Fruit fly (Drosophila melanogaster) whole organism, prepupa: Measurements from ENCODE around the gene CG15019.
A peak's percentile ranks its signal among the peaks of the same experiment; 100 is the strongest.

Experiments
- Blimp-1 ChIP-seq: fragments of 200-800 bp; sonication (Bioruptor generic); optimal IDR thresholded peaks from 3 replicates; lab custom pipeline; 2017; ENCODE audit warnings: missing biosample characterization, missing genetic modification characterization, mild to moderate bottlenecking, moderate library complexity, missing genetic modification reagents
- CG10631 ChIP-seq: fragments of 200-800 bp; sonication (Bioruptor generic); optimal IDR thresholded peaks from 2 replicates; lab custom pipeline; 2016; ENCODE audit warnings: missing biosample characterization, missing genetic modification characterization
- CG10669 ChIP-seq: fragments of 200-800 bp; sonication (Bioruptor generic); optimal IDR thresholded peaks from 3 replicates; lab custom pipeline; 2018; ENCODE audit warnings: missing biosample characterization, mild to moderate bottlenecking, missing genetic modification characterization, moderate library complexity
- CG11294 ChIP-seq: fragments of 200-800 bp; sonication (Bioruptor generic); IDR thresholded peaks from 2 replicates; pipeline ENCODE4 v1.3.6; 2022; ENCODE audit warnings: missing biosample characterization, missing genetic modification characterization
- CG11762 ChIP-seq: fragments of 200-800 bp; sonication (Bioruptor generic); optimal IDR thresholded peaks from 3 replicates; lab custom pipeline; 2016; ENCODE audit warnings: missing biosample characterization, missing genetic modification characterization; ENCODE audit not compliant: insufficient read depth
- CG11902 ChIP-seq: fragments of 200-800 bp; sonication (Bioruptor generic); optimal IDR thresholded peaks from 3 replicates; lab custom pipeline; 2016; ENCODE audit warnings: missing biosample characterization, missing genetic modification characterization
- CG15336 ChIP-seq: fragments of 200-800 bp; sonication (Bioruptor generic); IDR thresholded peaks from 2 replicates; pipeline ENCODE4 v1.3.6; 2022; ENCODE audit warnings: missing biosample characterization, missing genetic modification characterization
- CG1621 ChIP-seq: fragments of 200-800 bp; sonication (Bioruptor generic); optimal IDR thresholded peaks from 3 replicates; lab custom pipeline; 2018; ENCODE audit warnings: missing biosample characterization, mild to moderate bottlenecking, missing genetic modification characterization
- CG16779 ChIP-seq: fragments of 200-800 bp; sonication (Bioruptor generic); optimal IDR thresholded peaks from 3 replicates; lab custom pipeline; 2017; ENCODE audit warnings: missing biosample characterization, mild to moderate bottlenecking, missing genetic modification characterization
- CG3032 ChIP-seq: fragments of 200-800 bp; optimal IDR thresholded peaks from 2 replicates; lab custom pipeline; 2019; ENCODE audit warnings: missing biosample characterization, mild to moderate bottlenecking, missing genetic modification characterization, moderate library complexity
- CG31627 ChIP-seq: fragments of 200-800 bp; sonication (Bioruptor generic); optimal IDR thresholded peaks from 3 replicates; lab custom pipeline; 2016; ENCODE audit warnings: missing biosample characterization, missing genetic modification characterization
- CG32006 ChIP-seq: fragments of 200-800 bp; sonication (Bioruptor generic); optimal IDR thresholded peaks from 3 replicates; lab custom pipeline; 2017; ENCODE audit warnings: missing biosample characterization, mild to moderate bottlenecking, missing genetic modification characterization
- CG34406 ChIP-seq: fragments of 200-800 bp; sonication (Bioruptor generic); optimal IDR thresholded peaks from 3 replicates; lab custom pipeline; 2016; ENCODE audit warnings: missing biosample characterization, missing genetic modification characterization
- CG3919 ChIP-seq: fragments of 200-800 bp; sonication (Bioruptor generic); optimal IDR thresholded peaks from 3 replicates; lab custom pipeline; 2016; ENCODE audit warnings: missing biosample characterization, missing genetic modification characterization
- CG4318 ChIP-seq: fragments of 200-800 bp; sonication (Bioruptor generic); optimal IDR thresholded peaks from 3 replicates; lab custom pipeline; 2017; ENCODE audit warnings: missing biosample characterization, mild to moderate bottlenecking, missing genetic modification characterization
- CG6276 ChIP-seq: fragments of 200-800 bp; sonication (Bioruptor generic); optimal IDR thresholded peaks from 2 replicates; lab custom pipeline; 2017; ENCODE audit warnings: missing biosample characterization, mild to moderate bottlenecking, missing genetic modification characterization
- CG6808 ChIP-seq: fragments of 200-800 bp; sonication (Bioruptor generic); optimal IDR thresholded peaks from 3 replicates; lab custom pipeline; 2017; ENCODE audit warnings: missing biosample characterization, missing genetic modification characterization, mild to moderate bottlenecking, moderate library complexity, missing genetic modification reagents
- CG6854 ChIP-seq: fragments of 200-800 bp; sonication (Bioruptor generic); optimal IDR thresholded peaks from 2 replicates; lab custom pipeline; 2017; ENCODE audit warnings: missing biosample characterization, mild to moderate bottlenecking, missing genetic modification characterization
- CG7368 ChIP-seq: fragments of 200-800 bp; sonication (Bioruptor generic); optimal IDR thresholded peaks from 3 replicates; lab custom pipeline; 2016; ENCODE audit warnings: missing biosample characterization, missing genetic modification characterization
- CG8119 ChIP-seq: fragments of 200-800 bp; sonication (Bioruptor generic); IDR thresholded peaks from 3 replicates; pipeline ENCODE4 v1.3.6; 2022; ENCODE audit warnings: missing biosample characterization, missing genetic modification characterization
- CG8319 ChIP-seq: fragments of 200-800 bp; sonication (Bioruptor generic); optimal IDR thresholded peaks from 3 replicates; lab custom pipeline; 2016; ENCODE audit warnings: missing biosample characterization, missing genetic modification characterization
- CG9139 ChIP-seq: fragments of 200-800 bp; sonication (Bioruptor generic); optimal IDR thresholded peaks from 3 replicates; lab custom pipeline; 2017; ENCODE audit warnings: missing biosample characterization, mild to moderate bottlenecking, missing genetic modification characterization
- Eip75B ChIP-seq: fragments of 200-800 bp; sonication (Bioruptor generic); optimal IDR thresholded peaks from 3 replicates; lab custom pipeline; 2016; ENCODE audit warnings: missing biosample characterization, missing genetic modification characterization
- Eip78C ChIP-seq: fragments of 200-800 bp; sonication (Bioruptor generic); peaks from one replicate; lab custom pipeline; 2016; ENCODE audit warnings: missing biosample characterization, missing genetic modification characterization
- Eip93F ChIP-seq: fragments of 200-800 bp; sonication (Bioruptor generic); optimal IDR thresholded peaks from 2 replicates; lab custom pipeline; 2016; ENCODE audit warnings: missing biosample characterization, mild to moderate bottlenecking, missing genetic modification characterization
- Ets96B ChIP-seq: fragments of 200-800 bp; optimal IDR thresholded peaks from 2 replicates; lab custom pipeline; 2019; ENCODE audit warnings: missing biosample characterization, mild to moderate bottlenecking, missing genetic modification characterization, moderate library complexity
- Gug ChIP-seq: fragments of 200-800 bp; sonication (Bioruptor generic); IDR thresholded peaks from 2 replicates; pipeline ENCODE4 v1.3.6; 2022; ENCODE audit warnings: missing biosample characterization, missing genetic modification characterization
- Hr39 ChIP-seq: fragments of 200-800 bp; sonication (Bioruptor generic); optimal IDR thresholded peaks from 2 replicates; lab custom pipeline; 2016; ENCODE audit warnings: missing biosample characterization, missing genetic modification characterization
- Hr4 ChIP-seq: fragments of 200-800 bp; sonication (Bioruptor generic); optimal IDR thresholded peaks from 3 replicates; lab custom pipeline; 2016; ENCODE audit warnings: missing biosample characterization, missing genetic modification characterization
- Met ChIP-seq: fragments of 200-800 bp; sonication (Bioruptor generic); optimal IDR thresholded peaks from 3 replicates; lab custom pipeline; 2016; ENCODE audit warnings: missing biosample characterization, missing genetic modification characterization
- Sox102F ChIP-seq: fragments of 200-800 bp; sonication (Bioruptor generic); optimal IDR thresholded peaks from 2 replicates; lab custom pipeline; 2016; ENCODE audit warnings: missing biosample characterization, mild to moderate bottlenecking, missing genetic modification characterization
- Sox14 ChIP-seq: fragments of 200-800 bp; sonication (Bioruptor generic); optimal IDR thresholded peaks from 3 replicates; lab custom pipeline; 2016; ENCODE audit warnings: missing biosample characterization, missing genetic modification characterization
- Sox15 ChIP-seq: fragments of 200-800 bp; sonication (Bioruptor generic); optimal IDR thresholded peaks from 3 replicates; lab custom pipeline; 2016; ENCODE audit warnings: missing biosample characterization, missing genetic modification characterization
- achi ChIP-seq: fragments of 200-800 bp; sonication (Bioruptor generic); optimal IDR thresholded peaks from 3 replicates; lab custom pipeline; 2016; ENCODE audit warnings: missing biosample characterization, missing genetic modification characterization
- acj6 ChIP-seq: fragments of 200-800 bp; sonication (Bioruptor generic); optimal IDR thresholded peaks from 3 replicates; lab custom pipeline; 2016; ENCODE audit warnings: missing biosample characterization, missing genetic modification characterization
- cyc ChIP-seq: fragments of 200-800 bp; sonication (Bioruptor generic); optimal IDR thresholded peaks from 3 replicates; lab custom pipeline; 2016; ENCODE audit warnings: missing biosample characterization, missing genetic modification characterization
- dac ChIP-seq: fragments of 200-800 bp; sonication (Bioruptor generic); optimal IDR thresholded peaks from 2 replicates; lab custom pipeline; 2017; ENCODE audit warnings: missing biosample characterization, mild to moderate bottlenecking, missing genetic modification characterization
- dsx ChIP-seq: fragments of 200-800 bp; optimal IDR thresholded peaks from 3 replicates; lab custom pipeline; 2019; ENCODE audit warnings: missing biosample characterization, mild to moderate bottlenecking, missing genetic modification characterization, moderate library complexity; ENCODE audit not compliant: poor library complexity, severe bottlenecking
- eg ChIP-seq: fragments of 200-800 bp; sonication (Bioruptor generic); IDR thresholded peaks from 3 replicates; pipeline ENCODE4 v1.3.6; 2022; ENCODE audit warnings: missing biosample characterization, missing genetic modification characterization
- esn ChIP-seq: fragments of 200-800 bp; sonication (Bioruptor generic); optimal IDR thresholded peaks from 2 replicates; lab custom pipeline; 2016; ENCODE audit warnings: missing biosample characterization, mild to moderate bottlenecking, missing genetic modification characterization, moderate library complexity
- fd59A ChIP-seq: fragments of 200-800 bp; sonication (Bioruptor generic); optimal IDR thresholded peaks from 2 replicates; lab custom pipeline; 2017; ENCODE audit warnings: missing biosample characterization, mild to moderate bottlenecking, missing genetic modification characterization, missing genetic modification reagents
- fkh ChIP-seq: fragments of 200-800 bp; sonication (Bioruptor generic); optimal IDR thresholded peaks from 3 replicates; lab custom pipeline; 2017; ENCODE audit warnings: missing biosample characterization, mild to moderate bottlenecking, missing genetic modification characterization, moderate library complexity
- lz ChIP-seq: fragments of 200-800 bp; sonication (Bioruptor generic); optimal IDR thresholded peaks from 3 replicates; lab custom pipeline; 2016; ENCODE audit warnings: missing biosample characterization, missing genetic modification characterization
- pdm3 ChIP-seq: fragments of 200-800 bp; sonication (Bioruptor generic); optimal IDR thresholded peaks from 3 replicates; lab custom pipeline; 2016; ENCODE audit warnings: missing biosample characterization, missing genetic modification characterization
- salr ChIP-seq, 2 experiments: fragments of 200-800 bp; sonication (Bioruptor generic); optimal IDR thresholded peaks; 3 replicates each; lab custom pipeline; 2016 to 2018; ENCODE audit warnings: missing biosample characterization in 2 of 2, missing genetic modification characterization in 2 of 2, mild to moderate bottlenecking in 1 of 2
- spab ChIP-seq: fragments of 200-800 bp; sonication (Bioruptor generic); optimal IDR thresholded peaks from 2 replicates; lab custom pipeline; 2017; ENCODE audit warnings: missing biosample characterization, mild to moderate bottlenecking, missing genetic modification characterization, missing genetic modification reagents
- svp ChIP-seq: fragments of 200-800 bp; sonication (Bioruptor generic); peaks from one replicate; lab custom pipeline; 2016; ENCODE audit warnings: missing biosample characterization, missing genetic modification characterization
- topi ChIP-seq: fragments of 200-800 bp; sonication (Bioruptor generic); optimal IDR thresholded peaks from 3 replicates; lab custom pipeline; 2016; ENCODE audit warnings: missing biosample characterization, missing genetic modification characterization
- vri ChIP-seq: fragments of 200-800 bp; sonication (Bioruptor generic); optimal IDR thresholded peaks from 3 replicates; lab custom pipeline; 2016; ENCODE audit warnings: missing biosample characterization, mild to moderate bottlenecking, missing genetic modification characterization

Gene CG15019

dm6 chr3L:4396372-4396771, 9.5 kb downstream of the CG15019 start:
- TF ChIP-seq CG11294 (GFP tag; lab: Robert Waterston, UW) (no peak), salr (GFP tag; optimal IDR thresholded peaks at IDR 0.05; lab: Kevin White, UChicago) (no peak), CG6854 (GFP tag; lab: Kevin White, UChicago) (no peak)

dm6 chr3L:4395501-4396073, 10.3 kb downstream of the CG15019 start:
- TF ChIP-seq Eip93F (GFP tag; lab: Kevin White, UChicago) (no peak), CG31627 (GFP tag; lab: Kevin White, UChicago) (peak; percentile 44), Sox102F (GFP tag; lab: Kevin White, UChicago) (peak; percentile 57), CG15336 (GFP tag; lab: Robert Waterston, UW) (no peak), CG3919 (peak; percentile 53), Hr4 (GFP tag; lab: Kevin White, UChicago) (peak; percentile 59), achi (GFP tag; lab: Kevin White, UChicago) (peak; percentile 52), CG7368 (GFP tag; lab: Kevin White, UChicago) (no peak), lz (GFP tag; lab: Kevin White, UChicago) (peak; percentile 47), Gug (GFP tag; lab: Robert Waterston, UW) (no peak), CG4318 (peak; percentile 66), CG3032 (tag; lab: Kevin White, UChicago) (peak; percentile 24), svp (GFP tag; lab: Kevin White, UChicago) (peak; percentile 91), Blimp-1 (GFP tag; lab: Kevin White, UChicago) (peak; percentile 40), fkh (no peak), CG34406 (GFP tag; lab: Kevin White, UChicago) (peak; percentile 51), Eip78C (GFP tag; lab: Kevin White, UChicago) (peak; percentile 91), CG8119 (GFP tag; lab: Robert Waterston, UW) (peak; percentile 39; the same call in 1 of the 3 replicates), CG32006 (peak; percentile 78), spab (peak; percentile 8), salr (GFP tag; optimal IDR thresholded peaks at IDR 0.05; lab: Kevin White, UChicago) (peak in 1 of 2 experiments; percentile 67), CG8319 (no peak), dsx (GFP tag; lab: Kevin White, UChicago) (no peak), esn (peak; percentile 73), CG11902 (GFP tag; lab: Kevin White, UChicago) (peak; percentile 35), Hr39 (GFP tag; lab: Kevin White, UChicago) (peak; percentile 45), CG6276 (GFP tag; lab: Kevin White, UChicago) (peak; percentile 57), CG6808 (GFP tag; lab: Kevin White, UChicago) (peak; percentile 39), dac (GFP tag; lab: Kevin White, UChicago) (no peak), topi (peak; percentile 56), CG10631 (peak; percentile 30), Eip75B (peak; percentile 15), Ets96B (peak; percentile 29), CG16779 (tag; lab: Kevin White, UChicago) (no peak), eg (GFP tag; lab: Robert Waterston, UW) (peak; percentile 31; the same call in 1 of the 3 replicates), Sox15 (peak; percentile 34), Met (GFP tag; lab: Kevin White, UChicago) (peak; percentile 56), CG1621 (tag; lab: Kevin White, UChicago) (no peak), Sox14 (GFP tag; lab: Kevin White, UChicago) (peak; percentile 43), CG9139 (GFP tag; lab: Kevin White, UChicago) (no peak), vri (GFP tag; lab: Kevin White, UChicago) (no peak), pdm3 (GFP tag; lab: Kevin White, UChicago) (peak; percentile 61), CG11762 (GFP tag; lab: Kevin White, UChicago) (peak; percentile 10), CG11294 (GFP tag; lab: Robert Waterston, UW) (no peak), CG10669 (GFP tag; lab: Kevin White, UChicago) (peak; percentile 8), acj6 (GFP tag; lab: Kevin White, UChicago) (peak; percentile 37), fd59A (peak; percentile 11), cyc (peak; percentile 47)
